Fruit fly (Drosophila melanogaster) whole organism, embryonic: ENCODE results near the gene CG13038.

Experiments
- ATbp ChIP-seq: fragments of 200-800 bp; sonication (Bioruptor generic); optimal IDR thresholded peaks from 2 replicates; lab custom pipeline; 2017; ENCODE audit warnings: missing biosample characterization, mild to moderate bottlenecking, missing genetic modification characterization, missing genetic modification reagents
- CG10431 ChIP-seq: fragments of 200-800 bp; sonication (Bioruptor generic); optimal IDR thresholded peaks from 3 replicates; lab custom pipeline; 2018; ENCODE audit warnings: missing biosample characterization, mild to moderate bottlenecking, missing genetic modification characterization
- CG10462 ChIP-seq: fragments of 200-800 bp; sonication (Bioruptor generic); optimal IDR thresholded peaks from 2 replicates; lab custom pipeline; 2016; ENCODE audit warnings: missing biosample characterization, missing genetic modification characterization
- CG12769 ChIP-seq: fragments of 200-800 bp; sonication (Bioruptor generic); optimal IDR thresholded peaks from 2 replicates; lab custom pipeline; 2019; ENCODE audit warnings: missing biosample characterization, mild to moderate bottlenecking, missing genetic modification characterization, moderate library complexity
- CG13424 ChIP-seq: fragments of 200-800 bp; sonication (Bioruptor generic); optimal IDR thresholded peaks from 2 replicates; lab custom pipeline; 2019; ENCODE audit warnings: missing biosample characterization, mild to moderate bottlenecking, missing genetic modification characterization, moderate library complexity
- CG15514 ChIP-seq: fragments of 200-800 bp; sonication (Bioruptor generic); optimal IDR thresholded peaks from 3 replicates; lab custom pipeline; 2017; ENCODE audit warnings: missing biosample characterization, missing genetic modification characterization, mild to moderate bottlenecking, moderate library complexity, missing genetic modification reagents
- CG15696 ChIP-seq: fragments of 200-800 bp; sonication (Bioruptor generic); optimal IDR thresholded peaks from 2 replicates; lab custom pipeline; 2019; ENCODE audit warnings: missing biosample characterization, mild to moderate bottlenecking, missing genetic modification characterization, moderate library complexity
- CG16813 ChIP-seq: fragments of 200-800 bp; sonication (Bioruptor generic); IDR thresholded peaks from 3 replicates; pipeline ENCODE4 v1.3.6; 2022; ENCODE audit warnings: missing biosample characterization, missing genetic modification characterization; ENCODE audit not compliant: partially characterized antibody
- CG2199 ChIP-seq: fragments of 200-800 bp; sonication (Bioruptor generic); IDR thresholded peaks from 3 replicates; pipeline ENCODE4 v1.3.6; 2022; ENCODE audit warnings: missing biosample characterization, missing genetic modification characterization
- CG3281 ChIP-seq: fragments of 200-800 bp; sonication (Bioruptor generic); optimal IDR thresholded peaks from 3 replicates; lab custom pipeline; 2017; ENCODE audit warnings: missing biosample characterization, mild to moderate bottlenecking, missing genetic modification characterization
- CG3847 ChIP-seq: fragments of 200-800 bp; sonication (Bioruptor generic); IDR thresholded peaks from 2 replicates; pipeline ENCODE4 v1.3.6; 2022; ENCODE audit warnings: missing biosample characterization, missing genetic modification characterization
- CG4404 ChIP-seq: fragments of 200-800 bp; sonication (Bioruptor generic); IDR thresholded peaks from 2 replicates; pipeline ENCODE4 v1.3.6; 2022; ENCODE audit warnings: missing biosample characterization, missing genetic modification characterization
- CG7928 ChIP-seq: fragments of 200-800 bp; sonication (Bioruptor generic); optimal IDR thresholded peaks from 2 replicates; lab custom pipeline; 2017; ENCODE audit warnings: missing biosample characterization, mild to moderate bottlenecking, missing genetic modification characterization
- CG8290 ChIP-seq, 3 experiments: fragments of 200-800 bp; sonication (Bioruptor generic); optimal IDR thresholded peaks; 2 replicates each; lab custom pipeline; 2016 to 2019; ENCODE audit warnings: missing biosample characterization in 3 of 3, missing genetic modification characterization in 3 of 3, mild to moderate bottlenecking in 2 of 3, moderate library complexity in 1 of 3
- CG8478 ChIP-seq: fragments of >200 bp; optimal IDR thresholded peaks from 2 replicates; lab custom pipeline; 2018
- CG9932 ChIP-seq: fragments of 200-800 bp; sonication (Bioruptor generic); IDR thresholded peaks from 2 replicates; pipeline ENCODE4 v1.3.6; 2022; ENCODE audit warnings: missing biosample characterization, missing genetic modification characterization
- Camta ChIP-seq: fragments of 200-800 bp; sonication (Bioruptor generic); optimal IDR thresholded peaks from 2 replicates; lab custom pipeline; 2016; ENCODE audit warnings: missing biosample characterization, missing genetic modification characterization
- CkIIα-i1 ChIP-seq: fragments of 200-800 bp; sonication (Bioruptor generic); IDR thresholded peaks from 2 replicates; pipeline ENCODE4 v1.3.6; 2022; ENCODE audit warnings: missing biosample characterization, missing genetic modification characterization
- Dbx ChIP-seq: fragments of 200-800 bp; sonication (Bioruptor generic); IDR thresholded peaks from 3 replicates; pipeline ENCODE4 v1.3.6; 2022; ENCODE audit warnings: missing biosample characterization, missing genetic modification characterization
- Drgx ChIP-seq: fragments of 200-800 bp; sonication (Bioruptor generic); IDR thresholded peaks from 2 replicates; pipeline ENCODE4 v1.3.6; 2022; ENCODE audit warnings: missing biosample characterization, missing genetic modification characterization
- Fer1 ChIP-seq: fragments of 200-800 bp; sonication (Bioruptor generic); optimal IDR thresholded peaks from 2 replicates; lab custom pipeline; 2017; ENCODE audit warnings: missing biosample characterization, mild to moderate bottlenecking, missing genetic modification characterization
- HLHmδ ChIP-seq: fragments of 200-800 bp; sonication (Bioruptor generic); optimal IDR thresholded peaks from 2 replicates; lab custom pipeline; 2018; ENCODE audit warnings: missing biosample characterization, mild to moderate bottlenecking, missing genetic modification characterization, moderate library complexity
- Lim3 ChIP-seq: fragments of 200-800 bp; sonication (Bioruptor generic); IDR thresholded peaks from 2 replicates; pipeline ENCODE4 v1.3.6; 2022; ENCODE audit warnings: missing biosample characterization, missing genetic modification characterization
- MBD-R2 ChIP-seq: fragments of 200-800 bp; sonication (Bioruptor generic); IDR thresholded peaks from 2 replicates; pipeline ENCODE4 v1.3.6; 2022; ENCODE audit warnings: missing biosample characterization, missing genetic modification characterization
- MTF-1 ChIP-seq: fragments of 200-800 bp; sonication (Bioruptor generic); optimal IDR thresholded peaks from 2 replicates; lab custom pipeline; 2018; ENCODE audit warnings: missing biosample characterization, mild to moderate bottlenecking, missing genetic modification characterization, borderline replicate concordance
- Med ChIP-seq: fragments of 200-800 bp; sonication (Bioruptor generic); peaks from one replicate; lab custom pipeline; 2016; ENCODE audit warnings: missing biosample characterization, missing genetic modification characterization, mild to moderate bottlenecking, inconsistent platforms, moderate library complexity
- Oli ChIP-seq: fragments of 200-800 bp; sonication (Bioruptor generic); optimal IDR thresholded peaks from 2 replicates; lab custom pipeline; 2018; ENCODE audit warnings: missing biosample characterization, mild to moderate bottlenecking, missing genetic modification characterization, moderate library complexity
- Six4 ChIP-seq: fragments of 200-800 bp; sonication (Bioruptor generic); optimal IDR thresholded peaks from 2 replicates; lab custom pipeline; 2016; ENCODE audit warnings: missing biosample characterization, missing genetic modification characterization
- Taf1 ChIP-seq: fragments of 200-800 bp; sonication (Bioruptor generic); IDR thresholded peaks from 2 replicates; pipeline ENCODE4 v1.3.6; 2022; ENCODE audit warnings: missing biosample characterization, missing genetic modification characterization
- ato ChIP-seq: fragments of 200-800 bp; sonication (Bioruptor generic); IDR thresholded peaks from 2 replicates; pipeline ENCODE4 v1.3.6; 2022; ENCODE audit warnings: missing biosample characterization, missing genetic modification characterization; ENCODE audit not compliant: partially characterized antibody
- bsh ChIP-seq, 2 experiments: fragments of 200-800 bp; sonication (Bioruptor generic); optimal IDR thresholded peaks; 2 replicates each; lab custom pipeline; 2017 to 2018; ENCODE audit warnings: mild to moderate bottlenecking in 2 of 2, missing biosample characterization in 2 of 2, missing genetic modification characterization in 2 of 2, moderate library complexity in 1 of 2
- btn ChIP-seq: fragments of 200-800 bp; sonication (Bioruptor generic); optimal IDR thresholded peaks from 2 replicates; lab custom pipeline; 2016; ENCODE audit warnings: missing biosample characterization, missing genetic modification characterization
- exex ChIP-seq: fragments of 200-800 bp; sonication (Bioruptor generic); optimal IDR thresholded peaks from 4 replicates; lab custom pipeline; 2018; ENCODE audit warnings: missing biosample characterization, mild to moderate bottlenecking, missing genetic modification characterization, moderate library complexity
- gcm ChIP-seq: fragments of 200-800 bp; sonication (Bioruptor generic); optimal IDR thresholded peaks from 2 replicates; lab custom pipeline; 2019; ENCODE audit warnings: missing biosample characterization, mild to moderate bottlenecking, missing genetic modification characterization, moderate library complexity
- gfzf ChIP-seq: fragments of 200-800 bp; sonication (Bioruptor generic); optimal IDR thresholded peaks from 2 replicates; lab custom pipeline; 2016; ENCODE audit warnings: missing biosample characterization, mild to moderate bottlenecking, missing genetic modification characterization, moderate library complexity
- gro ChIP-seq: fragments of 200-800 bp; sonication (Bioruptor generic); optimal IDR thresholded peaks from 2 replicates; lab custom pipeline; 2016; ENCODE audit warnings: missing biosample characterization, missing genetic modification characterization
- hb ChIP-seq: fragments of 200-800 bp; sonication (Bioruptor generic); IDR thresholded peaks from 3 replicates; pipeline ENCODE4 v1.3.6; 2022; ENCODE audit warnings: missing biosample characterization, missing genetic modification characterization; ENCODE audit not compliant: partially characterized antibody
- insv ChIP-seq, 2 experiments: fragments of 200-800 bp; sonication (Bioruptor generic); optimal IDR thresholded peaks; 3 replicates each; lab custom pipeline; 2016 to 2018; ENCODE audit warnings: missing biosample characterization in 2 of 2, missing genetic modification characterization in 2 of 2
- lab ChIP-seq: fragments of 200-800 bp; sonication (Bioruptor generic); optimal IDR thresholded peaks from 3 replicates; lab custom pipeline; 2017; ENCODE audit warnings: missing biosample characterization, missing genetic modification characterization, mild to moderate bottlenecking, moderate library complexity, missing genetic modification reagents
- nerfin-1 ChIP-seq: fragments of 200-800 bp; sonication (Bioruptor generic); optimal IDR thresholded peaks from 3 replicates; lab custom pipeline; 2019; ENCODE audit warnings: missing biosample characterization, mild to moderate bottlenecking, missing genetic modification characterization, moderate library complexity
- nom ChIP-seq: fragments of 200-800 bp; sonication (Bioruptor generic); optimal IDR thresholded peaks from 2 replicates; lab custom pipeline; 2017; ENCODE audit warnings: missing biosample characterization, missing genetic modification characterization, mild to moderate bottlenecking, moderate library complexity, missing genetic modification reagents
- otp ChIP-seq: fragments of 200-800 bp; sonication (Bioruptor generic); IDR thresholded peaks from 3 replicates; pipeline ENCODE4, ENCODE4 v1.3.6; 2022; ENCODE audit warnings: missing biosample characterization, missing genetic modification characterization
- pfk ChIP-seq: fragments of 200-800 bp; sonication (Bioruptor generic); optimal IDR thresholded peaks from 2 replicates; lab custom pipeline; 2018; ENCODE audit warnings: missing biosample characterization, mild to moderate bottlenecking, missing genetic modification characterization, moderate library complexity
- psq ChIP-seq: fragments of 200-800 bp; sonication (Bioruptor generic); optimal IDR thresholded peaks from 2 replicates; lab custom pipeline; 2017; ENCODE audit warnings: missing biosample characterization, missing genetic modification characterization
- seq ChIP-seq: fragments of 200-800 bp; sonication (Bioruptor generic); IDR thresholded peaks from 2 replicates; pipeline ENCODE4 v1.3.6; 2022; ENCODE audit warnings: missing biosample characterization, missing genetic modification characterization
- stwl ChIP-seq: fragments of 200-800 bp; sonication (Bioruptor generic); optimal IDR thresholded peaks from 3 replicates; lab custom pipeline; 2018; ENCODE audit warnings: missing biosample characterization, mild to moderate bottlenecking, missing genetic modification characterization, moderate library complexity
- tap ChIP-seq: fragments of 200-800 bp; optimal IDR thresholded peaks from 3 replicates; lab custom pipeline; 2019; ENCODE audit warnings: missing biosample characterization, mild to moderate bottlenecking, missing genetic modification characterization, moderate library complexity

CG13038 gene

dm6 chr3L:16362119-16362653 lies 34.5 kb upstream of the CG13038 start, which contains the start of gene Cpr72Ea:
Cpr72Ea (plus strand) TSS chr3L:16362603.
- TF ChIP-seq ATbp (no peak), CG4404 (GFP tag; lab: Robert Waterston, UW) (no peak), btn (GFP tag; lab: Kevin White, UChicago) (no peak), otp (no peak), stwl (tag; lab: Kevin White, UChicago) (no peak), insv (GFP tag; optimal IDR thresholded peaks at IDR 0.05; lab: Kevin White, UChicago) (no peak), gfzf (GFP tag; lab: Kevin White, UChicago) (no peak), CG10462 (GFP tag; lab: Kevin White, UChicago) (no peak), Fer1 (no peak)

- TF ChIP-seq CG13424 (tag; lab: Kevin White, UChicago): no peak
- no peak for TF ChIP-seq pfk
- TF ChIP-seq Lim3 (GFP tag; lab: Robert Waterston, UW): no peak
- TF ChIP-seq bsh (GFP tag; optimal IDR thresholded peaks at IDR 0.05; lab: Kevin White, UChicago): peak in 1 of 2 experiments; percentile 89
- no peak for TF ChIP-seq MBD-R2 (GFP tag; lab: Robert Waterston, UW)
- no peak for TF ChIP-seq Six4
- TF ChIP-seq Med: peak; percentile 57
- TF ChIP-seq Dbx: 0 out of 3 replicates have a peak, but pooled peaks have one; percentile 12
- TF ChIP-seq CG8478 (lab: Kevin White, UChicago): peak; percentile 45
- TF ChIP-seq CG2199 (GFP tag; lab: Robert Waterston, UW): no peak
- TF ChIP-seq hb: 0 out of 3 replicates have a peak, but pooled peaks have one; percentile 28
- TF ChIP-seq HLHmδ (GFP tag; lab: Kevin White, UChicago): no peak
- 0 out of 2 replicates have a peak, but pooled peaks have one; percentile 12 for TF ChIP-seq CG9932
- TF ChIP-seq CG3847 (GFP tag; lab: Robert Waterston, UW): peak; percentile 7; the same call in 1 of the 2 replicates
- TF ChIP-seq exex (tag; lab: Kevin White, UChicago): no peak
- TF ChIP-seq Drgx (GFP tag; lab: Robert Waterston, UW): peak; percentile 21; the same call in 1 of the 2 replicates
- peak; percentile 94 for TF ChIP-seq nom (GFP tag; lab: Kevin White, UChicago)
Measured at dm6 chr3L:16361200-16361815, 33.6 kb upstream of the CG13038 start.

dm6 chr3L:16359795-16360194 lies 32.1 kb upstream of the CG13038 start:
- TF ChIP-seq seq (GFP tag; lab: Robert Waterston, UW) (no peak), CG3281 (peak; percentile 2), ato (GFP tag; lab: Robert Waterston, UW) (no peak), CG16813 (GFP tag; lab: Robert Waterston, UW) (no peak), CG15696 (no peak), CG8290 (GFP tag; optimal IDR thresholded peaks at IDR 0.05; lab: Kevin White, UChicago) (no peak), CG8290 (tag; optimal IDR thresholded peaks at IDR 0.05; lab: Kevin White, UChicago) (peak in 1 of 2 experiments; percentile 7), nerfin-1 (tag; lab: Kevin White, UChicago) (no peak), gcm (GFP tag; lab: Kevin White, UChicago) (no peak), tap (tag; lab: Kevin White, UChicago) (no peak), psq (GFP tag; lab: Kevin White, UChicago) (no peak), MTF-1 (GFP tag; lab: Kevin White, UChicago) (no peak), lab (peak; percentile 29), CG10431 (GFP tag; lab: Kevin White, UChicago) (no peak), insv (GFP tag; optimal IDR thresholded peaks at IDR 0.05; lab: Kevin White, UChicago) (no peak), gro (GFP tag; lab: Kevin White, UChicago) (no peak), CkIIα-i1 (GFP tag; lab: Robert Waterston, UW) (no peak), CG15514 (no peak), CG7928 (GFP tag; lab: Kevin White, UChicago) (no peak), Camta (GFP tag; lab: Kevin White, UChicago) (no peak), CG12769 (peak; percentile 18), Taf1 (GFP tag; lab: Robert Waterston, UW) (no peak), Oli (tag; lab: Kevin White, UChicago) (no peak)
